Fruit fly (Drosophila melanogaster): ENCODE results near the gene mRpL14.

DNA sequence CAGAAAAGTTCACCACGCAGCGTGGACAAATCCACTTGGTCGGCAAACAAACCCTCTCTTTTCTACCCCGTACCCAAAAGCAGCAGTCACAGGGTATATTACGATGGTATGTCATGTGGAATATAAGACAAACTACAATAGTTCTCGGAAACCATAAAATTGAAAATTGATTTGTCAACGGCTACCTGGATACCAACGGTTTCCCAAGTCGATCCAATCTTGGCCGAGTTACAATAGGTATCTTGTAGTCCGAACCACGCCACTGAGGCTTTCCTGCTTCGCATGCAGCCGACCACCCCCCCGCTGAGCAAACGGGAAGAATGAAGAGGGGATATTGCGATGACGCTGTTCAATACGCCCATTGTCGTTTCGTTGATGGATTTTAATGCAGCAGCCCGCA, 26.1 kb downstream of the mRpL14 start:
- TF ChIP-seq CG8478 (optimal IDR thresholded peaks at IDR 0.05) (no peak), CTCF (optimal IDR thresholded peaks at IDR 0.05) (no peak)

Measured in S2 (cell line).